Fruit fly (Drosophila melanogaster): ENCODE results near the gene CG43610.

DNA sequence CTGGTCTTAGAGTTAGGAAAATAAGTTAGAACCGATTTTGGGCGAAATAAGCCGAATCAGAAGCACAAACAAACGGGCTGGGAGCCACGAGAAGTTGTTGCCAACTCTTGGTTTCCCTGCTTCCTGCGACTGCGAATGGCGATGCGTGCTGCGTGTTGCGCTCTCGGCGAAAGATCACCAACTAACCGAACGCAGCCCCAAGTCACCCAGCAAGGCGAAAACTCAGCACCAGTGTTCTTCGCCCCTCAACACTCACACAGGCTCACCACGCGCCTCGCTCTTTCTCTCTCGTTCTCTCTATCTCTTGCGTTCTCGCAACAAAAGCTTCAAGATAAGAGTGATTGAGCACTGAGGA, 12.3 kb upstream of the CG43610 start, which contains the start of gene nrv1:
- TF ChIP-seq CG6792 (GFP tag; optimal IDR thresholded peaks at IDR 0.05) (no peak), CG6854 (GFP tag; optimal IDR thresholded peaks at IDR 0.05) (no peak), CG6276 (GFP tag; optimal IDR thresholded peaks at IDR 0.05) (no peak), CG16779 (tag; optimal IDR thresholded peaks at IDR 0.05) (no peak), Hr4 (GFP tag; optimal IDR thresholded peaks at IDR 0.05) (no peak), Eip75B (GFP tag; optimal IDR thresholded peaks at IDR 0.05) (no peak), CG1621 (tag; optimal IDR thresholded peaks at IDR 0.05) (no peak)
